Worm (Caenorhabditis elegans): ENCODE results near the gene R02F11.3.

The R02F11.3 gene

DNA sequence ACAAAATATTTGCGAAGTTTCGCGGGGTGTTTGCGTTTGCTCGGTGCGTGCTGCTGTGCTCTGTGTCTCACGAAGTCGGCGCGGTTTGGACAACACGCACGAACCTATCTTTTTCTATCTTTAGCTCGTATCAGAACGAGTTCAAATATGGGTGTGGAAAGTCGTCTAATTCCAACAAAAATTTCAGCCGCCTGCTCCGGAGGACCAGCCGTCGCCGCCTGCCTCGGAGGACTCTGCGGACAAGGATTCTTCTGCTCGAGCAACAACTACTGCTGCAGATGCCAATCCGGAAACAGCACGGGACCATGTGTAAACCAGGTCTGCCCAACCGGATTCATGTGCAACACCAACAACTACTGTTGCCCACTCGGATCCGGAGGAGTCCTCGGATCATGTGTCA, 3.8 kb downstream of the R02F11.3 start:
- no peak for TF ChIP-seq dpl-1 (GFP tag; optimal IDR thresholded peaks at IDR 0.05)
- TF ChIP-seq efl-1 (optimal IDR thresholded peaks at IDR 0.05), result no peak
- TF ChIP-seq efl-1 (GFP tag; optimal IDR thresholded peaks at IDR 0.05 in 1 of 2), result peak in 1 of 2 experiments; percentile 87
- TF ChIP-seq mdl-1 (tag; optimal IDR thresholded peaks at IDR 0.05), result no peak

DNA sequence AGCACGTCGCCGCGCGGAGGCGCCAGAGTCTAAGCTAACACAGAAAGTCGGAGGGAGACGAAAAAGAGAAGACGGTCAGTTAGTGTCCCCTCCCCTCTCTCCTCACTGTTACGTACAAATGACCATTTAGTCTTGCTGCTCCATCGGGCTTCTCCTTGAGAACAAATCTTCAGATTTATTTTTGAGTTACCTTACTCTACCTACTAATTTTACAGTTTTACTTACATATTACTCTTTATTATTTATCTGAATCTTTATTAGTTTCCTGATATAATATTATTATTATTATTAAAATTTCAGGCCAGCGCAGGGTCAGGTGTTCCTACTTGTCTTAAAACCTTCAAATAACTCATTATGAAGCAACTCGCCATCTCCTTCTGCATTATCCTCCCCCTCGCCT, 5.0 kb downstream of the R02F11.3 start, which contains the start of gene R02F11.1:
Gene R02F11.1, plus strand, starts transcription at position 301 of the 400 bp plus-strand sequence.
- TF ChIP-seq ztf-11 (tag; optimal IDR thresholded peaks at IDR 0.05) (no peak), lin-15B (tag; optimal IDR thresholded peaks at IDR 0.05) (no peak), pax-3 (tag; optimal IDR thresholded peaks at IDR 0.05) (no peak), nhr-71 (tag; optimal IDR thresholded peaks at IDR 0.05) (no peak), mep-1 (tag; optimal IDR thresholded peaks at IDR 0.05) (no peak), egl-27 (tag; optimal IDR thresholded peaks at IDR 0.05) (no peak), C04F5.9 (tag; optimal IDR thresholded peaks at IDR 0.05) (no peak), tlp-1 (tag; optimal IDR thresholded peaks at IDR 0.05) (no peak), unc-86 (tag; optimal IDR thresholded peaks at IDR 0.05) (no peak), hlh-17 (GFP tag; optimal IDR thresholded peaks at IDR 0.05; ENCODE audit: borderline replicate concordance) (no peak), aha-1 (tag; optimal IDR thresholded peaks at IDR 0.05) (no peak), nhr-77 (tag; optimal IDR thresholded peaks at IDR 0.05) (no peak), unc-130 (tag; optimal IDR thresholded peaks at IDR 0.05) (no peak), egl-13 (tag; optimal IDR thresholded peaks at IDR 0.05) (no peak), nhr-12 (tag; optimal IDR thresholded peaks at IDR 0.05) (no peak), xbp-1 (tag; optimal IDR thresholded peaks at IDR 0.05) (no peak)

DNA sequence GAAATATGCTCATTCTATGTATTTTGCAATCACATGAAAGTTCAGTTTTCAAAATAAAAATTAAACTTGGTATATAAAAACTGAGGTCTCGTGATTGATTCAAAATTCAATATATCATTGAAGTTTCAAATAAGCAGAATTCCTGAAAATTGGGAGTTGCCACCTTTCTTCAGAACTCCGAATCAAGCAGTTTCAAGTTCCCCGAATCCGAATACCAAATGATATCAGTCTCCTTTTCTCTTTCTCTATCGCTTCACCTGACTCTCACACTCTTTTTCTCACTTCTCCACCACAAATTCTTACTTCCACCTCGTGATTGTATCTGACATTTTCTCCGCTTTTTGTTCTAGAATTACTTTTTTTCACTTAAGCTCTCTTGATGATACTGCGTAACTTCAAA, 11.4 kb downstream of the R02F11.3 start, which contains the start of gene R02F11.2:
Gene R02F11.2, plus strand, starts transcription at position 292 of the 400 bp plus-strand sequence.
- no peak for TF ChIP-seq nhr-12 (tag; optimal IDR thresholded peaks at IDR 0.05)
- TF ChIP-seq alr-1 (tag; optimal IDR thresholded peaks at IDR 0.05; ENCODE audit: borderline replicate concordance), result no peak
- no peak for TF ChIP-seq pqm-1 (tag; optimal IDR thresholded peaks at IDR 0.05)
- TF ChIP-seq unc-130 (tag; optimal IDR thresholded peaks at IDR 0.05), result no peak
- TF ChIP-seq ceh-88 (GFP tag; IDR thresholded peaks at IDR 0.05), result no peak
- peak; percentile 52 for TF ChIP-seq sox-4 (tag; optimal IDR thresholded peaks at IDR 0.05)
- TF ChIP-seq xbp-1 (tag; optimal IDR thresholded peaks at IDR 0.05), result no peak
- TF ChIP-seq skn-1 (tag; optimal IDR thresholded peaks at IDR 0.05), result no peak
- no peak for TF ChIP-seq ceh-8 (GFP tag; optimal IDR thresholded peaks at IDR 0.05)
- peak; percentile 92 for TF ChIP-seq hlh-4 (tag; optimal IDR thresholded peaks at IDR 0.05)
- TF ChIP-seq nhr-90 (tag; optimal IDR thresholded peaks at IDR 0.05; ENCODE audit: poor library complexity), result no peak
- TF ChIP-seq lin-14 (GFP tag; optimal IDR thresholded peaks at IDR 0.05), result no peak
- TF ChIP-seq ceh-82 (tag; optimal IDR thresholded peaks at IDR 0.05), result no peak
- no peak for TF ChIP-seq efl-3 (GFP tag; optimal IDR thresholded peaks at IDR 0.05)
- TF ChIP-seq unc-86 (tag; optimal IDR thresholded peaks at IDR 0.05), result no peak
- no peak for TF ChIP-seq nhr-76 (tag; optimal IDR thresholded peaks at IDR 0.05)
- TF ChIP-seq mab-9 (GFP tag; IDR thresholded peaks at IDR 0.05), result no peak
- TF ChIP-seq rnt-1 (tag; optimal IDR thresholded peaks at IDR 0.05), result no peak
- TF ChIP-seq lin-13 (GFP tag; optimal IDR thresholded peaks at IDR 0.05), result no peak
- TF ChIP-seq lin-35 (GFP tag; optimal IDR thresholded peaks at IDR 0.05), result no peak
- no peak for TF ChIP-seq aha-1 (tag; optimal IDR thresholded peaks at IDR 0.05)
- no peak for TF ChIP-seq aly-2 (tag; optimal IDR thresholded peaks at IDR 0.05)
- no peak for TF ChIP-seq ets-5 (GFP tag; IDR thresholded peaks at IDR 0.05)
- no peak for TF ChIP-seq C04F5.9 (tag; optimal IDR thresholded peaks at IDR 0.05)
- TF ChIP-seq mep-1 (tag; optimal IDR thresholded peaks at IDR 0.05), result no peak
- TF ChIP-seq fos-1 (tag; optimal IDR thresholded peaks at IDR 0.05), result no peak
- peak; percentile 74 for TF ChIP-seq nhr-47 (tag; optimal IDR thresholded peaks at IDR 0.05)
- TF ChIP-seq hpl-2 (GFP tag; optimal IDR thresholded peaks at IDR 0.05), result no peak
- TF ChIP-seq lsy-2 (tag; optimal IDR thresholded peaks at IDR 0.05), result no peak
- TF ChIP-seq unc-62 (GFP tag; optimal IDR thresholded peaks at IDR 0.05), result no peak
- TF ChIP-seq nhr-20 (tag; optimal IDR thresholded peaks at IDR 0.05), result peak; percentile 17
- TF ChIP-seq snpc-4 (tag; optimal IDR thresholded peaks at IDR 0.05), result no peak
- TF ChIP-seq unc-30 (tag; optimal IDR thresholded peaks at IDR 0.05), result no peak
- TF ChIP-seq nhr-237 (tag; optimal IDR thresholded peaks at IDR 0.05), result no peak
- no peak for TF ChIP-seq tlp-1 (tag; optimal IDR thresholded peaks at IDR 0.05)
- no peak for TF ChIP-seq ztf-11 (tag; optimal IDR thresholded peaks at IDR 0.05)
- TF ChIP-seq zip-4 (GFP tag; optimal IDR thresholded peaks at IDR 0.05), result no peak
- TF ChIP-seq egl-27 (tag; optimal IDR thresholded peaks at IDR 0.05), result no peak
- TF ChIP-seq elt-2 (tag; optimal IDR thresholded peaks at IDR 0.05), result no peak
